Fruit fly (Drosophila melanogaster) whole organism, adult: ENCODE data around the gene CG10962.

Experiments
- CG11617 ChIP-seq: fragments of 200-800 bp; sonication (Bioruptor generic); optimal IDR thresholded peaks from 2 replicates; lab custom pipeline; 2017; ENCODE audit warnings: mild to moderate bottlenecking, missing biosample characterization, missing genetic modification reagents, missing genetic modification characterization
- CG12768 ChIP-seq: fragments of 200-800 bp; sonication (Bioruptor generic); optimal IDR thresholded peaks from 2 replicates; lab custom pipeline; 2017; ENCODE audit warnings: missing biosample characterization, missing genetic modification characterization, mild to moderate bottlenecking, moderate library complexity, missing genetic modification reagents
- CG14711 ChIP-seq: fragments of 200-800 bp; sonication (Bioruptor generic); optimal IDR thresholded peaks from 2 replicates; lab custom pipeline; 2018; ENCODE audit warnings: missing biosample characterization, mild to moderate bottlenecking, missing genetic modification characterization, moderate library complexity
- CG1620 ChIP-seq: fragments of 200-800 bp; sonication (Bioruptor generic); optimal IDR thresholded peaks from 2 replicates; lab custom pipeline; 2016; ENCODE audit warnings: missing biosample characterization, missing genetic modification characterization
- CG33017 ChIP-seq: fragments of 200-800 bp; sonication (Bioruptor generic); optimal IDR thresholded peaks from 2 replicates; lab custom pipeline; 2018; ENCODE audit warnings: missing biosample characterization, mild to moderate bottlenecking, missing genetic modification characterization, moderate library complexity
- CG5204 ChIP-seq: fragments of 200-800 bp; sonication (Bioruptor generic); optimal IDR thresholded peaks from 2 replicates; lab custom pipeline; 2016; ENCODE audit warnings: missing biosample characterization, missing genetic modification characterization
- CG7045 ChIP-seq: fragments of 200-800 bp; sonication (Bioruptor generic); optimal IDR thresholded peaks from 2 replicates; lab custom pipeline; 2017; ENCODE audit warnings: missing biosample characterization, mild to moderate bottlenecking, missing genetic modification characterization
- CG7101 ChIP-seq: fragments of 200-800 bp; sonication (Bioruptor generic); optimal IDR thresholded peaks from 2 replicates; lab custom pipeline; 2018; ENCODE audit warnings: missing biosample characterization, mild to moderate bottlenecking, missing genetic modification characterization, moderate library complexity
- Clk ChIP-seq: fragments of 200-800 bp; sonication (Bioruptor generic); optimal IDR thresholded peaks from 2 replicates; lab custom pipeline; 2017; ENCODE audit warnings: missing biosample characterization, missing genetic modification characterization
- Crg-1 ChIP-seq: fragments of 200-800 bp; sonication (Bioruptor generic); optimal IDR thresholded peaks from 2 replicates; lab custom pipeline; 2016; ENCODE audit warnings: missing biosample characterization, missing genetic modification characterization
- Hr96 ChIP-seq: fragments of 200-800 bp; sonication (Bioruptor generic); optimal IDR thresholded peaks from 2 replicates; lab custom pipeline; 2016; ENCODE audit warnings: missing biosample characterization, missing genetic modification characterization
- Mnt ChIP-seq: fragments of 200-800 bp; sonication (Bioruptor generic); optimal IDR thresholded peaks from 2 replicates; lab custom pipeline; 2016; ENCODE audit warnings: missing biosample characterization, mild to moderate bottlenecking, missing genetic modification characterization
- bab1 ChIP-seq: fragments of 200-800 bp; sonication (Bioruptor generic); optimal IDR thresholded peaks from 3 replicates; lab custom pipeline; 2019; ENCODE audit warnings: missing biosample characterization, mild to moderate bottlenecking, missing genetic modification characterization, moderate library complexity
- cic ChIP-seq: fragments of 200-800 bp; sonication (Bioruptor generic); optimal IDR thresholded peaks from 2 replicates; lab custom pipeline; 2017; ENCODE audit warnings: missing biosample characterization, mild to moderate bottlenecking, missing genetic modification characterization, moderate library complexity
- cnc ChIP-seq, 2 experiments: fragments of >200 bp; optimal IDR thresholded peaks; 2 replicates each; lab custom pipeline; 2017
- kay ChIP-seq: fragments of 200-800 bp; sonication (Bioruptor generic); peaks from one replicate; lab custom pipeline; 2016; ENCODE audit warnings: missing biosample characterization, missing genetic modification characterization, borderline replicate concordance
- ovo ChIP-seq: fragments of 200-800 bp; sonication (Bioruptor generic); optimal IDR thresholded peaks from 2 replicates; lab custom pipeline; 2016; ENCODE audit warnings: missing biosample characterization, missing genetic modification characterization
- pad ChIP-seq: fragments of 200-800 bp; sonication (Bioruptor generic); optimal IDR thresholded peaks from 3 replicates; lab custom pipeline; 2017; ENCODE audit warnings: missing biosample characterization, missing genetic modification characterization, mild to moderate bottlenecking, moderate library complexity, missing genetic modification reagents
- tj ChIP-seq: fragments of 200-800 bp; sonication (Bioruptor generic); optimal IDR thresholded peaks from 3 replicates; lab custom pipeline; 2017; ENCODE audit warnings: missing biosample characterization, mild to moderate bottlenecking, missing genetic modification characterization, moderate library complexity
- toe ChIP-seq: fragments of 200-800 bp; sonication (Bioruptor generic); optimal IDR thresholded peaks from 2 replicates; lab custom pipeline; 2016; ENCODE audit warnings: missing biosample characterization, missing genetic modification characterization

CG10962 gene

dm6 chrX:8984342-8984741, 10.3 kb upstream of the CG10962 start, which contains the start of gene CG12662:
Gene CG12662 (minus strand): TSS chrX:8984442.
- TF ChIP-seq cic (GFP tag; lab: Kevin White, UChicago) (no peak), bab1 (GFP tag; lab: Kevin White, UChicago) (no peak), Hr96 (GFP tag; lab: Kevin White, UChicago) (no peak), tj (GFP tag; lab: Kevin White, UChicago) (no peak), Mnt (GFP tag; lab: Kevin White, UChicago) (no peak), ovo (GFP tag; lab: Kevin White, UChicago) (no peak), CG33017 (no peak), CG14711 (tag; lab: Kevin White, UChicago) (no peak), Clk (GFP tag; lab: Kevin White, UChicago) (no peak), CG7101 (tag; lab: Kevin White, UChicago) (no peak), CG7045 (GFP tag; lab: Kevin White, UChicago) (no peak), CG11617 (GFP tag; lab: Kevin White, UChicago) (no peak), CG12768 (GFP tag; lab: Kevin White, UChicago) (no peak), pad (no peak), kay (GFP tag; lab: Kevin White, UChicago) (no peak), CG1620 (GFP tag; lab: Kevin White, UChicago) (no peak), Crg-1 (GFP tag; lab: Kevin White, UChicago) (no peak)

DNA sequence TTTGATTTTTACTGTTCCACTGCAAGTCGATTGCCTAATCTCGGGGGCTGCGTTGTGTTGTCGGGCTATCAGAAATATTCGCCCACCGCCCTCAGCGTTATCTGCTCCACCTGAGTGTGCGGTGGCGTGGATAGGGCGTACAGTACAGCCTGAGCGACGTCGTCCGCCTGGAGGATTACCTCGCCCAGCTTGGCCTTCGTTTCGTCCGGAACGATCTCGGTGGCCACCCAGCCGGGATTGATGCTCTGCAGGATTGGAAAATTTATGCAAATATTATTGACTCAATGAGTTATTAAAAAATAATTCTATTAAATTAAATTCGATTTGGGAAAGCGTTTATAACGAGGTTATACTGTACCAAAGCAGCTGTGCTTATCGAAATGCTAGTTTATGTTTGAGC, 919 bp downstream of the CG10962 start:
- TF ChIP-seq Mnt (GFP tag; lab: Kevin White, UChicago) (peak; percentile 63), cic (GFP tag; lab: Kevin White, UChicago) (peak; percentile 30), CG11617 (GFP tag; lab: Kevin White, UChicago) (peak; percentile 70), Hr96 (GFP tag; lab: Kevin White, UChicago) (peak; percentile 62), Crg-1 (GFP tag; lab: Kevin White, UChicago) (no peak), pad (peak; percentile 21), tj (GFP tag; lab: Kevin White, UChicago) (peak; percentile 23), bab1 (GFP tag; lab: Kevin White, UChicago) (no peak), CG5204 (GFP tag; lab: Kevin White, UChicago) (peak; percentile 23), Clk (GFP tag; lab: Kevin White, UChicago) (no peak), CG7101 (tag; lab: Kevin White, UChicago) (peak; percentile 67), toe (GFP tag; lab: Kevin White, UChicago) (peak; percentile 39)

- no peak for TF ChIP-seq cnc (optimal IDR thresholded peaks at IDR 0.05; lab: Kevin White, UChicago)
- TF ChIP-seq CG1620 (GFP tag; lab: Kevin White, UChicago), result no peak
- no peak for TF ChIP-seq ovo (GFP tag; lab: Kevin White, UChicago)
- TF ChIP-seq bab1 (GFP tag; lab: Kevin White, UChicago), result no peak
- TF ChIP-seq toe (GFP tag; lab: Kevin White, UChicago), result no peak
- no peak for TF ChIP-seq CG7101 (tag; lab: Kevin White, UChicago)
- TF ChIP-seq CG14711 (tag; lab: Kevin White, UChicago), result no peak
- no peak for TF ChIP-seq Mnt (GFP tag; lab: Kevin White, UChicago)
- TF ChIP-seq kay (GFP tag; lab: Kevin White, UChicago), result no peak
- no peak for TF ChIP-seq Hr96 (GFP tag; lab: Kevin White, UChicago)
- TF ChIP-seq CG12768 (GFP tag; lab: Kevin White, UChicago), result no peak
- TF ChIP-seq CG5204 (GFP tag; lab: Kevin White, UChicago), result no peak
- TF ChIP-seq Crg-1 (GFP tag; lab: Kevin White, UChicago), result no peak
- no peak for TF ChIP-seq CG7045 (GFP tag; lab: Kevin White, UChicago)
- no peak for TF ChIP-seq cic (GFP tag; lab: Kevin White, UChicago)
- TF ChIP-seq pad, result no peak
- TF ChIP-seq CG33017, result no peak
These were observed 15.8 kb downstream of the CG10962 start for dm6 chrX:8958261-8958660.

dm6 chrX:8924778-8925177, 49.3 kb downstream of the CG10962 start:
- TF ChIP-seq kay (GFP tag; lab: Kevin White, UChicago), result no peak
- no peak for TF ChIP-seq CG33017
- TF ChIP-seq CG5204 (GFP tag; lab: Kevin White, UChicago), result no peak
- TF ChIP-seq toe (GFP tag; lab: Kevin White, UChicago), result no peak
- no peak for TF ChIP-seq CG7045 (GFP tag; lab: Kevin White, UChicago)
- no peak for TF ChIP-seq pad
- TF ChIP-seq CG12768 (GFP tag; lab: Kevin White, UChicago), result no peak
- TF ChIP-seq Crg-1 (GFP tag; lab: Kevin White, UChicago), result no peak
- no peak for TF ChIP-seq ovo (GFP tag; lab: Kevin White, UChicago)
- TF ChIP-seq Hr96 (GFP tag; lab: Kevin White, UChicago), result no peak
- no peak for TF ChIP-seq tj (GFP tag; lab: Kevin White, UChicago)
- no peak for TF ChIP-seq Mnt (GFP tag; lab: Kevin White, UChicago)
- TF ChIP-seq cnc (optimal IDR thresholded peaks at IDR 0.05; lab: Kevin White, UChicago), result no peak

- TF ChIP-seq Clk (GFP tag; lab: Kevin White, UChicago) (no peak), cnc (optimal IDR thresholded peaks at IDR 0.05; lab: Kevin White, UChicago) (no peak), kay (GFP tag; lab: Kevin White, UChicago) (no peak), Mnt (GFP tag; lab: Kevin White, UChicago) (no peak), CG14711 (tag; lab: Kevin White, UChicago) (no peak), toe (GFP tag; lab: Kevin White, UChicago) (no peak), tj (GFP tag; lab: Kevin White, UChicago) (no peak), CG1620 (GFP tag; lab: Kevin White, UChicago) (no peak), CG7101 (tag; lab: Kevin White, UChicago) (no peak), Crg-1 (GFP tag; lab: Kevin White, UChicago) (no peak), CG5204 (GFP tag; lab: Kevin White, UChicago) (no peak), CG11617 (GFP tag; lab: Kevin White, UChicago) (no peak), Hr96 (GFP tag; lab: Kevin White, UChicago) (no peak), CG33017 (no peak), pad (no peak), bab1 (GFP tag; lab: Kevin White, UChicago) (no peak), cic (GFP tag; lab: Kevin White, UChicago) (no peak), CG7045 (GFP tag; lab: Kevin White, UChicago) (no peak), ovo (GFP tag; lab: Kevin White, UChicago) (no peak), CG12768 (GFP tag; lab: Kevin White, UChicago) (no peak)
These were observed 50.5 kb downstream of the CG10962 start, which contains the start of the genes CG12661 and CG43255 for dm6 chrX:8923587-8923986. Gene CG12661 (minus strand): TSS chrX:8923687. Gene CG43255 (plus strand): TSS chrX:8923960.
